Worm (Caenorhabditis elegans): ENCODE data around the gene C35D10.17.

DNA sequence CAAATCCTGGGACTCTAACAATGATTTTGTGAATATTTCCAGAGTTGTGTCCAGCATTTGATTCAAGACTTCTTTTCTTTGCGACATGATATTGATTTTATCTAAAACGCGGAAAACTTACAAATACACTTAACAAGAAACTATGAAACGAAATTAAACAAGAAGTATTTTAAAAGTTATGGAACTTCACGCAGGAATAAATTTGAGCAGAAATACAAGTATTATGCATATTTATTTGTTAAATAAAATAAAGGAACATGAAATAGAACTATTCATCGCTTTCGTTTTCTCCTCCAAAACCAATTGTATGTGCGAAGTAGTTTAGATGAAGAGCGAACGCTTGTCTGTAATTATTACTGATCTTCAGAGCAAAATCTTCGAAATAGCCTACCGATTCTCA, 36.9 kb downstream of the C35D10.17 start, which contains the start of gene kbp-2:
- no peak for TF ChIP-seq nhr-76 (tag; optimal IDR thresholded peaks at IDR 0.05)
- TF ChIP-seq nhr-77 (tag; optimal IDR thresholded peaks at IDR 0.05), result no peak

All from whole organism, L3 larva.